Fruit fly (Drosophila melanogaster) whole organism, embryonic: Measurements from ENCODE around the gene CG14431.

Experiments
- Adf1 ChIP-seq: fragments of 200-800 bp; sonication (Bioruptor generic); IDR thresholded peaks from 2 replicates; pipeline ENCODE4 v1.3.6; 2022; ENCODE audit warnings: missing biosample characterization, missing genetic modification characterization
- CG1024 ChIP-seq: fragments of 200-800 bp; sonication (Bioruptor generic); IDR thresholded peaks from 2 replicates; pipeline ENCODE4 v1.3.6; 2022; ENCODE audit warnings: missing biosample characterization, missing genetic modification characterization
- CG10462 ChIP-seq: fragments of 200-800 bp; sonication (Bioruptor generic); optimal IDR thresholded peaks from 2 replicates; lab custom pipeline; 2016; ENCODE audit warnings: missing biosample characterization, missing genetic modification characterization
- CG10565 ChIP-seq: fragments of 200-800 bp; sonication (Bioruptor generic); optimal IDR thresholded peaks from 3 replicates; lab custom pipeline; 2016; ENCODE audit warnings: missing biosample characterization, mild to moderate bottlenecking, missing genetic modification characterization
- CG12155 ChIP-seq: fragments of 200-800 bp; sonication (Bioruptor generic); optimal IDR thresholded peaks from 3 replicates; lab custom pipeline; 2016; ENCODE audit warnings: missing biosample characterization, missing genetic modification characterization
- CG12219 ChIP-seq: fragments of 200-800 bp; sonication (Bioruptor generic); optimal IDR thresholded peaks from 3 replicates; lab custom pipeline; 2018; ENCODE audit warnings: missing biosample characterization, mild to moderate bottlenecking, missing genetic modification characterization
- CG13894 ChIP-seq: fragments of 200-800 bp; sonication (Bioruptor generic); optimal IDR thresholded peaks from 3 replicates; lab custom pipeline; 2018; ENCODE audit warnings: missing biosample characterization, mild to moderate bottlenecking, missing genetic modification characterization, moderate library complexity
- CG2199 ChIP-seq: fragments of 200-800 bp; sonication (Bioruptor generic); IDR thresholded peaks from 3 replicates; pipeline ENCODE4 v1.3.6; 2022; ENCODE audit warnings: missing biosample characterization, missing genetic modification characterization
- CG2712 ChIP-seq: fragments of 200-800 bp; optimal IDR thresholded peaks from 3 replicates; lab custom pipeline; 2019; ENCODE audit warnings: missing biosample characterization, mild to moderate bottlenecking, missing genetic modification characterization, moderate library complexity
- CG32532 ChIP-seq: fragments of 200-800 bp; sonication (Bioruptor generic); IDR thresholded peaks from 2 replicates; pipeline ENCODE4 v1.3.6; 2022; ENCODE audit warnings: missing biosample characterization, missing genetic modification characterization
- CG32767 ChIP-seq: fragments of 200-800 bp; sonication (Bioruptor generic); IDR thresholded peaks from 2 replicates; pipeline ENCODE4 v1.3.6; 2022; ENCODE audit warnings: missing biosample characterization, missing genetic modification characterization
- CG34376 ChIP-seq: fragments of 200-800 bp; sonication (Bioruptor generic); optimal IDR thresholded peaks from 2 replicates; lab custom pipeline; 2018; ENCODE audit warnings: missing biosample characterization, mild to moderate bottlenecking, missing genetic modification characterization
- CG4282 ChIP-seq: fragments of 200-800 bp; sonication (Bioruptor generic); optimal IDR thresholded peaks from 2 replicates; lab custom pipeline; 2016; ENCODE audit warnings: missing biosample characterization, missing genetic modification characterization
- CG6272 ChIP-seq: fragments of 200-800 bp; sonication (Bioruptor generic); IDR thresholded peaks from 2 replicates; pipeline ENCODE4 v1.3.6; 2022; ENCODE audit warnings: missing biosample characterization, missing genetic modification characterization
- CG7928 ChIP-seq: fragments of 200-800 bp; sonication (Bioruptor generic); optimal IDR thresholded peaks from 2 replicates; lab custom pipeline; 2017; ENCODE audit warnings: missing biosample characterization, mild to moderate bottlenecking, missing genetic modification characterization
- CG9215 ChIP-seq: fragments of 200-800 bp; sonication (Bioruptor generic); IDR thresholded peaks from 2 replicates; pipeline ENCODE4 v1.3.6; 2022; ENCODE audit warnings: missing biosample characterization, missing genetic modification characterization
- CG9437 ChIP-seq: fragments of 200-800 bp; sonication (Bioruptor generic); optimal IDR thresholded peaks from 2 replicates; lab custom pipeline; 2018; ENCODE audit warnings: missing biosample characterization, mild to moderate bottlenecking, missing genetic modification characterization
- CG9727 ChIP-seq: fragments of 200-800 bp; sonication (Bioruptor generic); optimal IDR thresholded peaks from 3 replicates; lab custom pipeline; 2017; ENCODE audit warnings: missing biosample characterization, mild to moderate bottlenecking, missing genetic modification characterization
- D ChIP-seq, 2 experiments: fragments of 200-800 bp in 1 of 2; fragments of >200 bp in 1 of 2; sonication (Bioruptor generic) in 1 of 2; optimal IDR thresholded peaks; 2 replicates in 1 of 2; 3 replicates in 1 of 2; lab custom pipeline; 2017; ENCODE audit warnings: mild to moderate bottlenecking in 1 of 2, missing biosample characterization in 1 of 2, missing genetic modification characterization in 1 of 2, missing genetic modification reagents in 1 of 2
- Deaf1 ChIP-seq: fragments of 200-800 bp; optimal IDR thresholded peaks from 3 replicates; lab custom pipeline; 2019; ENCODE audit warnings: missing biosample characterization, mild to moderate bottlenecking, missing genetic modification characterization, moderate library complexity
- Gug ChIP-seq: fragments of 200-800 bp; sonication (Bioruptor generic); IDR thresholded peaks from 4 replicates; pipeline ENCODE4 v1.3.6; 2022; ENCODE audit warnings: missing biosample characterization, missing genetic modification characterization
- HmgD ChIP-seq: fragments of 200-800 bp; sonication (Bioruptor generic); optimal IDR thresholded peaks from 3 replicates; lab custom pipeline; 2016; ENCODE audit warnings: missing biosample characterization, missing genetic modification characterization
- Hr78 ChIP-seq, 2 experiments: fragments of 200-800 bp in 1 of 2; fragments of >200 bp in 1 of 2; sonication (Bioruptor generic) in 1 of 2; optimal IDR thresholded peaks; 2 replicates each; lab custom pipeline; 2017 to 2019; ENCODE audit warnings: missing biosample characterization in 2 of 2, missing genetic modification characterization in 2 of 2, mild to moderate bottlenecking in 1 of 2, moderate library complexity in 1 of 2
- Jarid2 ChIP-seq: fragments of 200-800 bp; sonication (Bioruptor generic); optimal IDR thresholded peaks from 3 replicates; lab custom pipeline; 2017; ENCODE audit warnings: mild to moderate bottlenecking, missing biosample characterization, missing genetic modification reagents, missing genetic modification characterization
- Pdp1 ChIP-seq, 2 experiments: fragments of 200-800 bp; sonication (Bioruptor generic); optimal IDR thresholded peaks; 3 replicates each; lab custom pipeline; 2016; ENCODE audit warnings: missing biosample characterization in 2 of 2, missing genetic modification characterization in 2 of 2, mild to moderate bottlenecking in 1 of 2, moderate library complexity in 1 of 2
- Poxn ChIP-seq: fragments of 200-800 bp; sonication (Bioruptor generic); IDR thresholded peaks from 2 replicates; pipeline ENCODE4 v1.3.6; 2022; ENCODE audit warnings: missing biosample characterization, missing genetic modification characterization
- Rx ChIP-seq: fragments of 200-800 bp; sonication (Bioruptor generic); IDR thresholded peaks from 2 replicates; pipeline ENCODE4 v1.3.6; 2022; ENCODE audit warnings: missing biosample characterization, missing genetic modification characterization
- Sin3A ChIP-seq: fragments of >200 bp; optimal IDR thresholded peaks from 2 replicates; lab custom pipeline; 2018
- Sry-β ChIP-seq: fragments of 200-800 bp; sonication (Bioruptor generic); optimal IDR thresholded peaks from 2 replicates; lab custom pipeline; 2018; ENCODE audit warnings: missing biosample characterization, mild to moderate bottlenecking, missing genetic modification characterization, moderate library complexity
- Trl ChIP-seq, 3 experiments: fragments of >200 bp in 2 of 3; fragments of 200-800 bp in 1 of 3; sonication (Bioruptor generic) in 1 of 3; optimal IDR thresholded peaks; 2 replicates in 1 of 3; 3 replicates in 2 of 3; lab custom pipeline; 2016 to 2017; ENCODE audit warnings: missing biosample characterization in 1 of 3, missing genetic modification characterization in 1 of 3
- Usf ChIP-seq: fragments of 200-800 bp; sonication (Bioruptor generic); optimal IDR thresholded peaks from 2 replicates; lab custom pipeline; 2017; ENCODE audit warnings: missing genotype, missing biosample characterization, missing genetic modification characterization
- ash1 ChIP-seq: fragments of 200-800 bp; sonication (Bioruptor generic); optimal IDR thresholded peaks from 2 replicates; lab custom pipeline; 2018; ENCODE audit warnings: missing biosample characterization, mild to moderate bottlenecking, missing genetic modification characterization
- cas ChIP-seq: fragments of 200-800 bp; sonication (Bioruptor generic); IDR thresholded peaks from 2 replicates; pipeline ENCODE4 v1.3.6; 2022; ENCODE audit warnings: missing biosample characterization, missing genetic modification characterization
- chinmo ChIP-seq: fragments of 200-800 bp; sonication (Bioruptor generic); IDR thresholded peaks from 4 replicates; pipeline ENCODE4 v1.3.6; 2022; ENCODE audit warnings: missing biosample characterization, missing genetic modification characterization; ENCODE audit not compliant: partially characterized antibody
- chm ChIP-seq: fragments of 200-800 bp; sonication (Bioruptor generic); IDR thresholded peaks from 2 replicates; pipeline ENCODE4 v1.3.6; 2022; ENCODE audit warnings: missing biosample characterization, missing genetic modification characterization
- disco-r ChIP-seq: fragments of 200-800 bp; sonication (Bioruptor generic); optimal IDR thresholded peaks from 2 replicates; lab custom pipeline; 2016; ENCODE audit warnings: missing biosample characterization, missing genetic modification characterization
- fru ChIP-seq: fragments of >200 bp; optimal IDR thresholded peaks from 2 replicates; lab custom pipeline; 2017
- gem ChIP-seq: fragments of 200-800 bp; sonication (Bioruptor generic); optimal IDR thresholded peaks from 2 replicates; lab custom pipeline; 2019; ENCODE audit warnings: missing biosample characterization, mild to moderate bottlenecking, missing genetic modification characterization, moderate library complexity
- ind ChIP-seq: fragments of 200-800 bp; sonication (Bioruptor generic); optimal IDR thresholded peaks from 3 replicates; lab custom pipeline; 2016; ENCODE audit warnings: missing biosample characterization, missing genetic modification characterization
- kni ChIP-seq: fragments of 200-800 bp; sonication (Bioruptor generic); optimal IDR thresholded peaks from 3 replicates; lab custom pipeline; 2017; ENCODE audit warnings: mild to moderate bottlenecking, missing biosample characterization, missing genetic modification reagents, missing genetic modification characterization
- nerfin-1 ChIP-seq: fragments of 200-800 bp; sonication (Bioruptor generic); optimal IDR thresholded peaks from 3 replicates; lab custom pipeline; 2019; ENCODE audit warnings: missing biosample characterization, mild to moderate bottlenecking, missing genetic modification characterization, moderate library complexity
- onecut ChIP-seq: fragments of 200-800 bp; sonication (Bioruptor generic); IDR thresholded peaks from 2 replicates; pipeline ENCODE4 v1.3.6; 2022; ENCODE audit warnings: missing biosample characterization, missing genetic modification characterization
- pan ChIP-seq, 4 experiments: fragments of >200 bp in 3 of 4; fragments of 200-800 bp in 1 of 4; sonication (Bioruptor generic) in 1 of 4; optimal IDR thresholded peaks in 3 of 4; IDR thresholded peaks in 1 of 4; 2 replicates each; pipeline versions ENCODE4 v1.3.6 to Lab custom; 2017 to 2022; ENCODE audit warnings: missing biosample characterization in 2 of 4, missing genetic modification characterization in 2 of 4, mixed read lengths in 1 of 4
- sens ChIP-seq: fragments of 200-800 bp; sonication (Bioruptor generic); peaks from one replicate; lab custom pipeline; 2016; ENCODE audit warnings: missing biosample characterization, missing genetic modification characterization
- sens-2 ChIP-seq: fragments of 200-800 bp; sonication (Bioruptor generic); IDR thresholded peaks from 2 replicates; pipeline ENCODE4 v1.3.6; 2022; ENCODE audit warnings: missing biosample characterization, missing genetic modification characterization
- slp2 ChIP-seq: fragments of 200-800 bp; sonication (Bioruptor generic); optimal IDR thresholded peaks from 2 replicates; lab custom pipeline; 2016; ENCODE audit warnings: missing biosample characterization, missing genetic modification characterization
- tll ChIP-seq, 2 experiments: fragments of 200-800 bp in 1 of 2; fragments of >200 bp in 1 of 2; sonication (Bioruptor generic) in 1 of 2; optimal IDR thresholded peaks; 2 replicates each; lab custom pipeline; 2017 to 2019; ENCODE audit warnings: missing biosample characterization in 2 of 2, missing genetic modification characterization in 2 of 2, mild to moderate bottlenecking in 1 of 2, moderate library complexity in 1 of 2
- ttk ChIP-seq: fragments of 200-800 bp; sonication (Bioruptor generic); IDR thresholded peaks from 2 replicates; pipeline ENCODE4 v2.1.2; 2022; ENCODE audit warnings: missing biosample characterization, missing genetic modification characterization

CG14431 gene

DNA sequence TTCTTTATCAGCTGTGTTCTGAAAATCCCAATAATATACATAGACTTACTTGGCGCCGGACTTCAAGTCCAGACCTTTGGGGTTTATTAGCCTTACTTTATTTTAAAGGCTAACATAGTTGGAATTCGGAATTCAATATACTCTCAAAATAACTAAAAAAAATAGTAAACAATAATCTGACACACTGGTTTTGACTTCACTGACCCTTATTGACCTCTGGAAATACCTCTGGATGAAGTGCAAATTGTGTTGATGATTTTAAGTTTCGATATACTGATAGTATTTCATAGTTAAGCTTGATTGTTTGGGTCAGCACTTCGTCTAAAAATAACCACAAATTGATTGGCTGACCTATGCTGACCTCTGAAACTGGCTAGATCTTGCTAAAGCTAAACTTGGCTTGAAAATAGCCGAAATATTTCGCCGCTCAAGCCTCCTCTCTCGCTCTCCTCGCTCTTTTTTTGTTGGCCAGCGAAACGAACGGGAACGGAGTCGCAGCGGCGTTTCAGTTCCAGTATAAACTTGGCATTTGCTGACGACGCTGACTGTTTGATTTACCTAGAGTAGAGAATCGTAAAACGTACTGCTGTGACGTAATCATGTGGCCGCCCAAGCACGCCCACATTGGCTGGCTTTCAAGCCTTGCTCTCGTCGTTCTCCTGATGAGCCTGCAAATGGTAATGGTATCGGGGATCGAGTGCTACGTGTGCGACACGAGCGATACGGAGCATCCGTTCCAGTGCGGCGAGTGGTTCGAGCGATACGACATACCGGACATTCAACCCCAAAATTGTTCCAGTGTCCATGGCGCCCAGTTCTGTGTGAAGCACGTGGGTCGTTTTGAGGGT lies 78.1 kb downstream of the CG14431 start, which contains the start of gene bou:
TSS of gene bou (plus strand) at position 507 of the 848 bp plus-strand sequence.
- peak; percentile 55 for TF ChIP-seq CG13894 (tag; lab: Kevin White, UChicago)
- no peak for TF ChIP-seq CG7928 (GFP tag; lab: Kevin White, UChicago)
- TF ChIP-seq HmgD (GFP tag; lab: Kevin White, UChicago), result peak; percentile 17
- peak; percentile 30 for TF ChIP-seq CG12155 (GFP tag; lab: Kevin White, UChicago)
- TF ChIP-seq Trl (optimal IDR thresholded peaks at IDR 0.05; lab: Kevin White, UChicago), result peak; percentile 60 to 70
- TF ChIP-seq Trl (GFP tag; optimal IDR thresholded peaks at IDR 0.05; lab: Kevin White, UChicago), result no peak
- no peak for TF ChIP-seq ttk (GFP tag; lab: Robert Waterston, UW)
- TF ChIP-seq Sin3A (lab: Kevin White, UChicago), result no peak
- peak; percentile 30 for TF ChIP-seq CG9437 (GFP tag; lab: Kevin White, UChicago)
- no peak for TF ChIP-seq slp2 (GFP tag; lab: Kevin White, UChicago)
- 0 out of 3 replicates have a peak, but pooled peaks have one; percentile 71 for TF ChIP-seq CG2199 (GFP tag; lab: Robert Waterston, UW)
- no peak for TF ChIP-seq CG32767 (GFP tag; lab: Robert Waterston, UW)
- TF ChIP-seq Rx (GFP tag; lab: Robert Waterston, UW), result no peak
- no peak for TF ChIP-seq CG12219 (GFP tag; lab: Kevin White, UChicago)
- TF ChIP-seq Usf (GFP tag; lab: Kevin White, UChicago), result no peak
- TF ChIP-seq kni (GFP tag; lab: Kevin White, UChicago), result peak; percentile 74
- TF ChIP-seq Gug, result no peak
- peak; percentile 31 for TF ChIP-seq nerfin-1
- no peak for TF ChIP-seq CG4282 (GFP tag; lab: Kevin White, UChicago)
- TF ChIP-seq CG10462, result no peak
- TF ChIP-seq ind (GFP tag; lab: Kevin White, UChicago), result no peak
- TF ChIP-seq CG10565 (GFP tag; lab: Kevin White, UChicago), result no peak
- TF ChIP-seq CG9215 (GFP tag; lab: Robert Waterston, UW), result no peak
- TF ChIP-seq Sry-β (GFP tag; lab: Kevin White, UChicago), result peak; percentile 90
- TF ChIP-seq CG6272 (GFP tag; lab: Robert Waterston, UW), result no peak
- TF ChIP-seq tll (GFP tag; optimal IDR thresholded peaks at IDR 0.05; lab: Kevin White, UChicago), result peak in 1 of 2 experiments; percentile 57
- peak; percentile 39 for TF ChIP-seq Jarid2 (GFP tag; lab: Kevin White, UChicago)
- no peak for TF ChIP-seq cas (GFP tag; lab: Robert Waterston, UW)
- TF ChIP-seq D (optimal IDR thresholded peaks at IDR 0.05; lab: Kevin White, UChicago), result no peak
- no peak for TF ChIP-seq D (GFP tag; optimal IDR thresholded peaks at IDR 0.05; lab: Kevin White, UChicago)
- no peak for TF ChIP-seq onecut (GFP tag; lab: Robert Waterston, UW)
- no peak for TF ChIP-seq CG1024
- TF ChIP-seq ash1 (GFP tag; lab: Kevin White, UChicago), result no peak
- TF ChIP-seq CG32532 (GFP tag; lab: Robert Waterston, UW), result peak; percentile 15; the same call in 1 of the 2 replicates
- TF ChIP-seq gem, result peak; percentile 2
- TF ChIP-seq fru, result no peak
- TF ChIP-seq CG34376 (GFP tag; lab: Kevin White, UChicago), result no peak
- no peak for TF ChIP-seq sens-2 (GFP tag; lab: Robert Waterston, UW)
- TF ChIP-seq chinmo (GFP tag; lab: Robert Waterston, UW), result 0 out of 4 replicates have a peak, but pooled peaks have one; percentile 21
- TF ChIP-seq pan (optimal IDR thresholded peaks at IDR 0.05; lab: Kevin White, UChicago), result no peak
- TF ChIP-seq pan (GFP tag; optimal IDR thresholded peaks at IDR 0.05 in 1 of 2, IDR thresholded peaks at IDR 0.05 in 1 of 2), result no peak
- TF ChIP-seq chm (GFP tag; lab: Robert Waterston, UW), result peak; percentile 19; the same call in 1 of the 2 replicates
- TF ChIP-seq CG2712, result no peak
- TF ChIP-seq sens (GFP tag; lab: Kevin White, UChicago), result peak; percentile 74
- TF ChIP-seq Poxn, result no peak
- TF ChIP-seq Adf1 (GFP tag; lab: Robert Waterston, UW), result no peak
- no peak for TF ChIP-seq CG9727
- TF ChIP-seq Hr78 (GFP tag; optimal IDR thresholded peaks at IDR 0.05; lab: Kevin White, UChicago), result peak in 1 of 2 experiments; percentile 97
- TF ChIP-seq disco-r (GFP tag; lab: Kevin White, UChicago), result no peak
- TF ChIP-seq Pdp1 (GFP tag; optimal IDR thresholded peaks at IDR 0.05; lab: Kevin White, UChicago), result peak in 1 of 2 experiments; percentile 72
- peak; percentile 5 for TF ChIP-seq Deaf1
